Worm (Caenorhabditis elegans) whole organism, early embryonic: ENCODE data around the gene H04M03.12.

ENCODE experiments used
- B0310.2 ChIP-seq: sonication (generic microtip); optimal IDR thresholded peaks from 2 replicates; lab custom pipeline; 2016; ENCODE audit warnings: mild to moderate bottlenecking, missing genetic modification characterization, missing compliant biosample characterization
- F13C5.2 ChIP-seq: sonication (generic microtip); optimal IDR thresholded peaks from 2 replicates; lab custom pipeline; 2017; ENCODE audit warnings: mild to moderate bottlenecking, missing genetic modification characterization, inconsistent platforms, missing compliant biosample characterization
- aly-1 ChIP-seq: sonication (generic microtip); optimal IDR thresholded peaks from 2 replicates; lab custom pipeline; 2016; ENCODE audit warnings: missing genetic modification characterization, missing compliant biosample characterization
- ama-1 ChIP-seq: fragments of 150-350 bp; optimal IDR thresholded peaks from 2 replicates; lab custom pipeline; 2014
- ceh-13 ChIP-seq: fragments of 200-800 bp; sonication (Bioruptor generic); optimal IDR thresholded peaks from 2 replicates; lab custom pipeline; 2018; ENCODE audit warnings: mild to moderate bottlenecking, missing genetic modification characterization, missing compliant biosample characterization
- ceh-36 ChIP-seq: sonication (generic microtip); optimal IDR thresholded peaks from 2 replicates; lab custom pipeline; 2016; ENCODE audit warnings: missing genetic modification characterization, inconsistent platforms, missing compliant biosample characterization
- ets-7 ChIP-seq: sonication (generic microtip); optimal IDR thresholded peaks from 2 replicates; lab custom pipeline; 2016; ENCODE audit warnings: missing genotype, missing genetic modification characterization, missing compliant biosample characterization
- flt-1 ChIP-seq: fragments of 200-800 bp; sonication (Bioruptor generic); IDR thresholded peaks from 2 replicates; pipeline ENCODE4 v1.3.6; 2022; ENCODE audit warnings: missing genetic modification characterization, missing compliant biosample characterization
- hmbx-1 ChIP-seq: sonication (generic microtip); optimal IDR thresholded peaks from 2 replicates; lab custom pipeline; 2016; ENCODE audit warnings: mild to moderate bottlenecking, missing genetic modification characterization, missing compliant biosample characterization
- hmg-4 ChIP-seq: fragments of 200-800 bp; sonication (Bioruptor generic); optimal IDR thresholded peaks from 2 replicates; lab custom pipeline; 2018; ENCODE audit warnings: mild to moderate bottlenecking, missing genetic modification characterization, missing compliant biosample characterization
- hnd-1 ChIP-seq: sonication (generic microtip); optimal IDR thresholded peaks from 2 replicates; lab custom pipeline; 2016; ENCODE audit warnings: missing genetic modification characterization, missing compliant biosample characterization
- pes-1 ChIP-seq: fragments of 200-800 bp; sonication (Bioruptor generic); IDR thresholded peaks from 2 replicates; pipeline ENCODE4 v1.3.6; 2022; ENCODE audit warnings: missing genetic modification reagents, missing genetic modification characterization, missing compliant biosample characterization
- scrt-1 ChIP-seq: fragments of 200-800 bp; sonication (Bioruptor generic); IDR thresholded peaks from 2 replicates; pipeline ENCODE4 v1.3.6; 2022; ENCODE audit warnings: missing genetic modification characterization, missing compliant biosample characterization
- sea-1 ChIP-seq: fragments of 200-800 bp; sonication (Bioruptor generic); conservative IDR thresholded peaks from 2 replicates; pipeline ENCODE4 v1.3.6; 2022; ENCODE audit warnings: missing genetic modification characterization, missing compliant biosample characterization
- tbx-11 ChIP-seq: fragments of 200-800 bp; sonication (Bioruptor generic); IDR thresholded peaks from 2 replicates; pipeline ENCODE4 v1.3.6; 2022; ENCODE audit warnings: missing genetic modification characterization, missing compliant biosample characterization
- tbx-37 ChIP-seq: fragments of 200-800 bp; sonication (Bioruptor generic); conservative IDR thresholded peaks from 2 replicates; pipeline ENCODE4 v1.3.6; 2022; ENCODE audit warnings: missing genetic modification reagents, missing genetic modification characterization, missing compliant biosample characterization
- tra-4 ChIP-seq: sonication (generic microtip); optimal IDR thresholded peaks from 2 replicates; lab custom pipeline; 2017; ENCODE audit warnings: missing genetic modification characterization, missing compliant biosample characterization

Gene H04M03.12

DNA sequence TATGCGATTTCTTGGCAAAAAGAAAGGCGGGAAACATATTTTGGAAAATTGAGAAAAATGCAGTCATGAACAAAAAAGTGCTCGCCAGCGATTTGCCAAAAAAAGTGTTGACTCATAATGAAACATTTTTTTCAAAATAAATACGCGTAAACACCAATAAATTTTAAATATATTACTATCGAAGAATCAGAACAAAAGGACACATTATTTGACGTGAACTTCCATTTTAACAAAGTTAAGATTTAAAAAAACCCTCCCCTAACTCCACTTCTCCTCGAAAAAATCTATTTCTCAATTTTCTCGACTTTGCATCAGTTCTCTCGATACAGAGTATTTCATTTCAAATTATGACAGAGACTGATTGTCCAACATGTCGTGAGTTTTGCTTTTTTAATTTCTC lies 6.8 kb downstream of the H04M03.12 start, which contains the start of gene pck-3:
TSS of gene pck-3 (plus strand) at position 301 of the 400 bp plus-strand sequence.
- TF ChIP-seq sea-1 (GFP tag; lab: Robert Waterston, UW) = no peak
- no peak for TF ChIP-seq tra-4
- no peak for TF ChIP-seq hmg-4
- no peak for TF ChIP-seq B0310.2 (tag; lab: Kevin White, UChicago)
- TF ChIP-seq tbx-11 (GFP tag; lab: Robert Waterston, UW) = no peak
- no peak for TF ChIP-seq F13C5.2
- TF ChIP-seq ets-7 (tag; lab: Kevin White, UChicago) = no peak
- TF ChIP-seq hnd-1 (tag; lab: Kevin White, UChicago) = no peak
- no peak for TF ChIP-seq ama-1
- TF ChIP-seq scrt-1 (GFP tag; lab: Robert Waterston, UW) = no peak
- no peak for TF ChIP-seq pes-1 (GFP tag; lab: Robert Waterston, UW)
- no peak for TF ChIP-seq ceh-36 (tag; lab: Kevin White, UChicago)
- no peak for TF ChIP-seq ceh-13
- no peak for TF ChIP-seq aly-1
- TF ChIP-seq hmbx-1 (tag; lab: Kevin White, UChicago) = no peak

DNA sequence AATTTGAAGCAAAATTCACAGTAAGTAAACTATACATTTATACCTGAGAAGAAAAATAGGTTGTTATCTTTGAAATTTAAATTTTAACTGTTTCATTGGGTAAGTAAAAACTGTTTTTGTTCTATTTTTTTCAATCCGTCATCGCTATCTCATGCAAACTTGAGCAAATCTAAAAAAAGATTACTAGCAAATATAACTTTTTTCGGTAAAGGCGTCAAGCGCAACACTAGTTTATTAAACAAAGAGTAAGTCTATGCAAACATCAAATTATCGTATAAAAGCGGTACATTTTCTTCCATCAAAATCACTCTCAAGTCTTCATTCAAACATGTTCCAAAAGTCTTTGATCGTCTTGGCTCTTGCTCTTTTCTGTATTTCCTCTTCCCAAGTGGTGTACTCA lies 8.0 kb downstream of the H04M03.12 start, which contains the start of gene nspb-6:
TSS of gene nspb-6 (plus strand) at position 301 of the 400 bp plus-strand sequence.
- TF ChIP-seq F13C5.2 (no peak), scrt-1 (GFP tag; lab: Robert Waterston, UW) (no peak), tbx-11 (GFP tag; lab: Robert Waterston, UW) (no peak), sea-1 (GFP tag; lab: Robert Waterston, UW) (no peak), hmg-4 (no peak), B0310.2 (tag; lab: Kevin White, UChicago) (no peak)

DNA sequence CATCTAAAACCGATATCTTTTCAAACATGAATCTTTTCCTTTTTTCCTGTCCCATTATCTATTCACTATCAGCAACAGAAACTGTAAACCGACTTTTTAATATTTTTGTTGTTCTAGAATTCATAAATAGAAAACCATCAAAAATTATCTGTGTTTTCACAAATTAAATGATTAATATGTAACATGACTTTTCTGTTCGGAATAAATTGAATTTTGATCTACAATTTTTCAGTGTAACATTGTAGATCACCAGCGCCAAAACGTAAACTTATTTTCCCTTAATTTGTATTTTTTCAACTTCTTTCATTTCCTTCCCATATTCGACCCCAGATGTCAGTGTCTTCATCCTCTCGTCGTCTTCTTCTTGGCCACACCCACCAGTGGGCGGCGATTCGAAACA lies 11.9 kb downstream of the H04M03.12 start, which contains the start of gene H04M03.3:
TSS of gene H04M03.3 (plus strand) at position 301 of the 400 bp plus-strand sequence.
- TF ChIP-seq hmbx-1 (tag; lab: Kevin White, UChicago) (no peak), tra-4 (no peak), ceh-36 (tag; lab: Kevin White, UChicago) (no peak), ama-1 (no peak), hmg-4 (no peak), tbx-11 (GFP tag; lab: Robert Waterston, UW) (no peak), aly-1 (no peak), sea-1 (GFP tag; lab: Robert Waterston, UW) (no peak), pes-1 (GFP tag; lab: Robert Waterston, UW) (no peak), B0310.2 (tag; lab: Kevin White, UChicago) (no peak), ets-7 (tag; lab: Kevin White, UChicago) (no peak), flt-1 (GFP tag; lab: Robert Waterston, UW) (no peak), hnd-1 (tag; lab: Kevin White, UChicago) (no peak), F13C5.2 (no peak), ceh-13 (no peak), scrt-1 (GFP tag; lab: Robert Waterston, UW) (no peak)

DNA sequence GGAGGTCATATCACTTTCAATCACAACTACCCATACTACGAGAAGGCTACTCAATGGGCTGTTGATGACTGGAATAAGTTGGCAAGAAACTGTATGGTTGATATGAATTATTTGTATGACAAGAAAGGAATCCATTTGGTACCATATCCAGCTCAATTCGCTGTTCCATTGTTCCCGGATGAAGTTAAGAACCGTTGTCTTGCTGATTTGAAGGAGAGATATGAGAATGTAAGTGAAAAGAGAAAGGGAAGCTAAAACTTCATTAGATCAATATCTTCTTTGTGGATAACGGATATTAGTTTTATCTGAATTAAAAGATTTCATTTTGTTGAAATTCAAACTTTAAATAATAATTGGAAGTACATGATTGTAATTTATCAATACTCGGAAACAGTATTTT lies 16.6 kb downstream of the H04M03.12 start:
- TF ChIP-seq hmg-4 (no peak), hmbx-1 (tag; lab: Kevin White, UChicago) (no peak), ceh-36 (tag; lab: Kevin White, UChicago) (no peak), pes-1 (GFP tag; lab: Robert Waterston, UW) (no peak), ceh-13 (no peak), flt-1 (GFP tag; lab: Robert Waterston, UW) (no peak), hnd-1 (tag; lab: Kevin White, UChicago) (no peak)

DNA sequence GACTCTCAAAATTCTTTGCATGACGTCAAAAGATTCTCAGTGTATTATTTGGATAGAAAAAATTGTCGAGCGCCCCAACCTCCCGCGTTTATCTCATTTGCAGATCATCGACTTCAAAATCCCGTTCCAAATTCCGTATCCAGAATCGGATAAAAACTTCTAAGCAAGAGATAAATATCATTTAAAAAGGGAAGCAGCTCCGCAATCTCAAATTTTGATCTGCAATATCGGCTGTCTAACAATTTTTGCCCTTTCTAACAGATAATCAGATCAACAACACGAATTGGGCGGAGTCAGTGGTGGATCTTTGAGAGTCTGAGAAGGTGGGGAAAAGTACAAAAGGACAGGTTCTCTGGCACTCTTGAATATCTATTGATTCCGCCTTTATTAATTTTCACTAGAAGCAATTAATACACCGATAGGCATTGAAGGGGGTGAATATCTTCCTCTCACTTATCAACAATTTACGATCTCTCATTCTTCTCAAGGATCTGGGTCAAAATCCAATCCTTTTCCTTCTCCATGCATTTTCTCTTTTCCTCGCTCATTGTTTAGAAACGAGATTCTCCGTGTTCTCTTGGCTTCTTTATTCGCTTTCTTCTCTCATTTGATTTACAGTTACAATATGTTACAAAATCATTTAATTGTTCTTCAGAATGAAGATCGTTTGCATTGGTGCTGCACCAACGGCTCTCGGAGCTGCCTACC lies 17.8 kb downstream of the H04M03.12 start, which contains the start of gene glf-1:
TSS of gene glf-1 (plus strand) at position 656 of the 708 bp plus-strand sequence.
- TF ChIP-seq ceh-13 (no peak), pes-1 (GFP tag; lab: Robert Waterston, UW) (no peak), tra-4 (no peak), F13C5.2 (no peak), hmbx-1 (tag; lab: Kevin White, UChicago) (no peak), sea-1 (GFP tag; lab: Robert Waterston, UW) (no peak), aly-1 (no peak)

DNA sequence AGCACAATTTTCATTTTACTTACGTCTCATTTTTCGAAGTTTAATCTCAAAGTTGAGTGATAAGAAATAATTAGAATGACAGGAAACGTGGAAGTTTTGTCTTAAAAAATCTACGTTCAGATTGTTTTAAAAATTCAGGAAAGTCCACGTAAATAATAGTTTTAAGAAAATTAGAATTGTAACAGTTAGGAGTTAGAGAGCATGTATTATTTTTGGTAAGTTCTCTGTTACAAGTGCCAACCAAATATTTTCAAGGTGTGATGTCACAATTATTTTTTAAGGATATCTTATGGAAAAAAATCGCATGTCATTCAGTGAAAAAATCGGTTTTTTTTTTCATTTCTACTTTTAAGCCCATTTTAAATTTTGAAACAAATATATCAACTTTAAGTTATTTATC lies 18.7 kb downstream of the H04M03.12 start, which contains the start of gene H04M03.11:
TSS of gene H04M03.11 (minus strand) at position 101 of the 400 bp plus-strand sequence.
- TF ChIP-seq sea-1 (GFP tag; lab: Robert Waterston, UW) (no peak), tbx-11 (GFP tag; lab: Robert Waterston, UW) (no peak), scrt-1 (GFP tag; lab: Robert Waterston, UW) (no peak), tbx-37 (no peak), ceh-13 (no peak), ets-7 (tag; lab: Kevin White, UChicago) (no peak), hnd-1 (tag; lab: Kevin White, UChicago) (no peak), aly-1 (no peak), F13C5.2 (no peak), ceh-36 (tag; lab: Kevin White, UChicago) (no peak), hmbx-1 (tag; lab: Kevin White, UChicago) (no peak), ama-1 (no peak), hmg-4 (no peak), pes-1 (GFP tag; lab: Robert Waterston, UW) (no peak), tra-4 (no peak), B0310.2 (tag; lab: Kevin White, UChicago) (no peak), flt-1 (GFP tag; lab: Robert Waterston, UW) (no peak)

DNA sequence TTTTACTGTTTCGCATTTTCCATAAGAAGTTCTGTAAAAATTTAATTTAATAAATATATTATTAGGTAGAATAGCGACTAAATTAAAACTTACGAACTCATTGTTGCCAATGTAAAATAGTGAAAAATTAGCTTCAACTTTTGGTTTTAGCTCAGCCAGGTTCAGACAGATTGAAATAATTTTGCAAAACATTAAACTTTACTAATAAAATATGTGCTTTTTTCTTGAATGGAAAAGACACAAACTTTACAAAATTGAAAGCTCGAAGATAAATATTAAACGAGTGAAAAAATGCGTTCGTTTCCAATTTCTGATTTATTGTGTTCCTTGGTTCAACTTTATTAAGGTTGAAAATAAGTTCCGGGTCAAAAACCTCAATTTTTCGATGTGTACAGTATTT lies 23.3 kb downstream of the H04M03.12 start, which contains the start of gene srv-22:
TSS of gene srv-22 (minus strand) at position 101 of the 400 bp plus-strand sequence.
- no peak for TF ChIP-seq tbx-37
- no peak for TF ChIP-seq scrt-1 (GFP tag; lab: Robert Waterston, UW)

DNA sequence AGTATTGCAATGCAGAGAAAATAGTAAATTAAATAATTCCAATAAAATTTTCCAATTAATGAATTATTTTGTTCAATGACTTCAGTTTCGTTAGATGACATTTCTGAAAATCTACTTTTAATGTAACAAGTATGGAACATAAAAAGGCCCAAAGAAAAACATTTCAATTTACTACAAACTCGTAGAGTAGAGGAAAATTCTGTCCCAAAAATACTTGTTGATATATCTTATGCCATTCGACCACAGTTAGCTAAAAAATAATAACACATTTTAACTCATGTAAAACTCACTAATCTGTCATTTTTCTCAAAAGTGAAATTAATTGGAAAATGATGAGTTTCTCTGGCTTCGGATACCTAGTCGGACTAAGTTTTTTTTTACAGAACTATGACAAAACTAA lies 25.9 kb downstream of the H04M03.12 start, which contains the start of gene srv-21:
TSS of gene srv-21 (minus strand) at position 101 of the 400 bp plus-strand sequence.
- TF ChIP-seq ceh-13 (no peak), flt-1 (GFP tag; lab: Robert Waterston, UW) (no peak), ceh-36 (tag; lab: Kevin White, UChicago) (no peak), hnd-1 (tag; lab: Kevin White, UChicago) (no peak), ets-7 (tag; lab: Kevin White, UChicago) (no peak), tbx-11 (GFP tag; lab: Robert Waterston, UW) (no peak)
